Fruit fly (Drosophila melanogaster) whole organism, embryonic: Measurements from ENCODE around the gene CG43449.

Experiments used
- Gsc ChIP-seq: fragments of 200-800 bp; sonication (Bioruptor generic); IDR thresholded peaks from 2 replicates; pipeline ENCODE4 v1.3.6; 2022; ENCODE audit warnings: missing biosample characterization, missing genetic modification characterization
- Nf-YA ChIP-seq: fragments of 200-800 bp; sonication (Bioruptor generic); IDR thresholded peaks from 2 replicates; pipeline ENCODE4 v1.3.6; 2022; ENCODE audit warnings: missing biosample characterization, missing genetic modification characterization
- pzg ChIP-seq: fragments of 200-800 bp; sonication (Bioruptor generic); optimal IDR thresholded peaks from 3 replicates; lab custom pipeline; 2018; ENCODE audit warnings: missing biosample characterization, mild to moderate bottlenecking, missing genetic modification characterization, moderate library complexity
- tll ChIP-seq, 2 experiments: fragments of 200-800 bp in 1 of 2; fragments of >200 bp in 1 of 2; sonication (Bioruptor generic) in 1 of 2; optimal IDR thresholded peaks; 2 replicates each; lab custom pipeline; 2017 to 2019; ENCODE audit warnings: missing biosample characterization in 2 of 2, missing genetic modification characterization in 2 of 2, mild to moderate bottlenecking in 1 of 2, moderate library complexity in 1 of 2

DNA sequence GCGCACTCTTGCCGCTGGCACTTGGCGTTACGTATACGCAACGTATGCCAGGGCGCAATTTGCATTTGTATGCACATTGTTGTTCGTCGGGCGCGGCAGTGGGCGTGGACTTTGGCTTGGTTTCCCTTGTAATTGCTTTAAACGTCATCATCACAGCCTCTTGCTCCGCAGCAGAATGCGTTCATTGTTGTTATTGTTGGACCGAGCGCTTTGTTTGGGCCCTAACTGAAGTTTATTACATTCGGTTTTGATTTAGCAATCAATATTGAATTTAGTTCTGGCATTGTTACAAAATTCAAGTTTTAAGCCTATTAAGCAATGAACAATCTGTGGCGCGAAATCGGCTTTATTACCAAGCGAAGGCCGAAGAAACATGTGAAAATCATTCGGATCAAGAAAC, at the start of gene CG43449:
- TF ChIP-seq Nf-YA (GFP tag; lab: Robert Waterston, UW) (no peak), Gsc (GFP tag; lab: Robert Waterston, UW) (no peak), pzg (GFP tag; lab: Kevin White, UChicago) (no peak), tll (GFP tag; optimal IDR thresholded peaks at IDR 0.05; lab: Kevin White, UChicago) (no peak)
